Worm (Caenorhabditis elegans) whole organism, early embryonic: ENCODE measurements around the gene scl-26.

Source experiments
- F13C5.2 ChIP-seq: sonication (generic microtip); optimal IDR thresholded peaks from 2 replicates; lab custom pipeline; 2017; ENCODE audit warnings: mild to moderate bottlenecking, missing genetic modification characterization, inconsistent platforms, missing compliant biosample characterization
- aly-1 ChIP-seq: sonication (generic microtip); optimal IDR thresholded peaks from 2 replicates; lab custom pipeline; 2016; ENCODE audit warnings: missing genetic modification characterization, missing compliant biosample characterization
- ama-1 ChIP-seq: fragments of 150-350 bp; optimal IDR thresholded peaks from 2 replicates; lab custom pipeline; 2014
- ceh-13 ChIP-seq: fragments of 200-800 bp; sonication (Bioruptor generic); optimal IDR thresholded peaks from 2 replicates; lab custom pipeline; 2018; ENCODE audit warnings: mild to moderate bottlenecking, missing genetic modification characterization, missing compliant biosample characterization
- ets-7 ChIP-seq: sonication (generic microtip); optimal IDR thresholded peaks from 2 replicates; lab custom pipeline; 2016; ENCODE audit warnings: missing genotype, missing genetic modification characterization, missing compliant biosample characterization
- flt-1 ChIP-seq: fragments of 200-800 bp; sonication (Bioruptor generic); IDR thresholded peaks from 2 replicates; pipeline ENCODE4 v1.3.6; 2022; ENCODE audit warnings: missing genetic modification characterization, missing compliant biosample characterization
- hmbx-1 ChIP-seq: sonication (generic microtip); optimal IDR thresholded peaks from 2 replicates; lab custom pipeline; 2016; ENCODE audit warnings: mild to moderate bottlenecking, missing genetic modification characterization, missing compliant biosample characterization
- hmg-4 ChIP-seq: fragments of 200-800 bp; sonication (Bioruptor generic); optimal IDR thresholded peaks from 2 replicates; lab custom pipeline; 2018; ENCODE audit warnings: mild to moderate bottlenecking, missing genetic modification characterization, missing compliant biosample characterization
- pes-1 ChIP-seq: fragments of 200-800 bp; sonication (Bioruptor generic); IDR thresholded peaks from 2 replicates; pipeline ENCODE4 v1.3.6; 2022; ENCODE audit warnings: missing genetic modification reagents, missing genetic modification characterization, missing compliant biosample characterization
- scrt-1 ChIP-seq: fragments of 200-800 bp; sonication (Bioruptor generic); IDR thresholded peaks from 2 replicates; pipeline ENCODE4 v1.3.6; 2022; ENCODE audit warnings: missing genetic modification characterization, missing compliant biosample characterization
- tbx-11 ChIP-seq: fragments of 200-800 bp; sonication (Bioruptor generic); IDR thresholded peaks from 2 replicates; pipeline ENCODE4 v1.3.6; 2022; ENCODE audit warnings: missing genetic modification characterization, missing compliant biosample characterization
- tbx-37 ChIP-seq: fragments of 200-800 bp; sonication (Bioruptor generic); conservative IDR thresholded peaks from 2 replicates; pipeline ENCODE4 v1.3.6; 2022; ENCODE audit warnings: missing genetic modification reagents, missing genetic modification characterization, missing compliant biosample characterization
- tra-4 ChIP-seq: sonication (generic microtip); optimal IDR thresholded peaks from 2 replicates; lab custom pipeline; 2017; ENCODE audit warnings: missing genetic modification characterization, missing compliant biosample characterization

ce11 chrV:7624652-7625051 is 23.3 kb upstream of the scl-26 start, which contains the start of gene grsp-4:
- no peak for TF ChIP-seq ama-1 (lab: Kevin White, UChicago)
- TF ChIP-seq F13C5.2 (tag; lab: Kevin White, UChicago): no peak
- TF ChIP-seq flt-1 (GFP tag; lab: Robert Waterston, UW): no peak
- no peak for TF ChIP-seq pes-1 (GFP tag; lab: Robert Waterston, UW)
- TF ChIP-seq hmbx-1: no peak
- TF ChIP-seq ceh-13 (GFP tag; lab: Kevin White, UChicago): no peak
- no peak for TF ChIP-seq tra-4 (tag; lab: Kevin White, UChicago)
- TF ChIP-seq tbx-37 (GFP tag; lab: Robert Waterston, UW): no peak
- no peak for TF ChIP-seq tbx-11 (GFP tag; lab: Robert Waterston, UW)
- no peak for TF ChIP-seq scrt-1 (GFP tag; lab: Robert Waterston, UW)
- TF ChIP-seq ets-7: no peak
- no peak for TF ChIP-seq hmg-4 (GFP tag; lab: Kevin White, UChicago)
- no peak for TF ChIP-seq aly-1 (tag; lab: Kevin White, UChicago)
